Fruit fly (Drosophila melanogaster) whole organism, embryonic: ENCODE data around the gene Fife.

Source experiments
- Aef1 ChIP-seq: fragments of 200-800 bp; sonication (Bioruptor generic); IDR thresholded peaks from 3 replicates; pipeline ENCODE4 v1.3.6; 2022; ENCODE audit warnings: missing biosample characterization, missing genetic modification characterization
- Blimp-1 ChIP-seq: fragments of 200-800 bp; sonication (Bioruptor generic); optimal IDR thresholded peaks from 3 replicates; lab custom pipeline; 2018; ENCODE audit warnings: missing biosample characterization, missing genetic modification characterization, mild to moderate bottlenecking, moderate library complexity, missing genetic modification reagents
- BtbVII ChIP-seq: fragments of 200-800 bp; sonication (Bioruptor generic); optimal IDR thresholded peaks from 3 replicates; lab custom pipeline; 2017; ENCODE audit warnings: missing biosample characterization, mild to moderate bottlenecking, missing genetic modification characterization
- CG10654 ChIP-seq: fragments of 200-800 bp; sonication (Bioruptor generic); optimal IDR thresholded peaks from 2 replicates; lab custom pipeline; 2016; ENCODE audit warnings: missing biosample characterization, missing genetic modification characterization
- CG11695 ChIP-seq: fragments of 200-800 bp; sonication (Bioruptor generic); IDR thresholded peaks from 3 replicates; pipeline ENCODE4 v1.3.6; 2022; ENCODE audit warnings: missing biosample characterization, missing genetic modification characterization
- CG11696 ChIP-seq: fragments of 200-800 bp; sonication (Bioruptor generic); IDR thresholded peaks from 2 replicates; pipeline ENCODE4 v1.3.6; 2022; ENCODE audit warnings: missing biosample characterization, missing genetic modification characterization
- CG11723 ChIP-seq: fragments of 200-800 bp; sonication (Bioruptor generic); optimal IDR thresholded peaks from 2 replicates; lab custom pipeline; 2017; ENCODE audit warnings: missing biosample characterization, mild to moderate bottlenecking, missing genetic modification characterization
- CG12299 ChIP-seq: fragments of 200-800 bp; sonication (Bioruptor generic); optimal IDR thresholded peaks from 2 replicates; lab custom pipeline; 2018; ENCODE audit warnings: missing biosample characterization, mild to moderate bottlenecking, missing genetic modification characterization
- CG13775 ChIP-seq: fragments of 200-800 bp; sonication (Bioruptor generic); optimal IDR thresholded peaks from 3 replicates; lab custom pipeline; 2017; ENCODE audit warnings: missing biosample characterization, mild to moderate bottlenecking, missing genetic modification characterization
- CG14050 ChIP-seq: fragments of 200-800 bp; sonication (Bioruptor generic); IDR thresholded peaks from 3 replicates; pipeline ENCODE4 v1.3.6; 2022; ENCODE audit warnings: missing biosample characterization, missing genetic modification characterization
- CG14441 ChIP-seq: fragments of 200-800 bp; sonication (Bioruptor generic); IDR thresholded peaks from 2 replicates; pipeline ENCODE4 v1.3.6; 2022; ENCODE audit warnings: missing biosample characterization, missing genetic modification characterization
- CG15479 ChIP-seq: fragments of 200-800 bp; sonication (Bioruptor generic); optimal IDR thresholded peaks from 3 replicates; lab custom pipeline; 2019; ENCODE audit warnings: missing biosample characterization, mild to moderate bottlenecking, missing genetic modification characterization, moderate library complexity
- CG17186 ChIP-seq: fragments of 200-800 bp; sonication (Bioruptor generic); optimal IDR thresholded peaks from 3 replicates; lab custom pipeline; 2017; ENCODE audit warnings: missing biosample characterization, missing genetic modification reagents, missing genetic modification characterization
- CG17385 ChIP-seq: fragments of 200-800 bp; sonication (Bioruptor generic); optimal IDR thresholded peaks from 3 replicates; lab custom pipeline; 2018; ENCODE audit warnings: missing biosample characterization, mild to moderate bottlenecking, missing genetic modification characterization
- CG17912 ChIP-seq: fragments of 200-800 bp; sonication (Bioruptor generic); optimal IDR thresholded peaks from 2 replicates; lab custom pipeline; 2018; ENCODE audit warnings: missing biosample characterization, mild to moderate bottlenecking, missing genetic modification characterization
- CG18011 ChIP-seq: fragments of 200-800 bp; sonication (Bioruptor generic); optimal IDR thresholded peaks from 2 replicates; lab custom pipeline; 2017; ENCODE audit warnings: missing biosample characterization, missing genetic modification characterization, mild to moderate bottlenecking, moderate library complexity, missing genotype
- CG2120 ChIP-seq: fragments of 200-800 bp; sonication (Bioruptor generic); optimal IDR thresholded peaks from 3 replicates; lab custom pipeline; 2016; ENCODE audit warnings: missing biosample characterization, missing genetic modification characterization
- CG2875 ChIP-seq: fragments of 200-800 bp; sonication (Bioruptor generic); optimal IDR thresholded peaks from 2 replicates; lab custom pipeline; 2017; ENCODE audit warnings: missing biosample characterization, mild to moderate bottlenecking, missing genetic modification characterization, missing genetic modification reagents
- CG30403 ChIP-seq: fragments of 200-800 bp; sonication (Bioruptor generic); optimal IDR thresholded peaks from 3 replicates; lab custom pipeline; 2016; ENCODE audit warnings: missing biosample characterization, missing genetic modification characterization
- CG4282 ChIP-seq: fragments of 200-800 bp; sonication (Bioruptor generic); optimal IDR thresholded peaks from 2 replicates; lab custom pipeline; 2016; ENCODE audit warnings: missing biosample characterization, missing genetic modification characterization
- CG4328 ChIP-seq: fragments of 200-800 bp; sonication (Bioruptor generic); optimal IDR thresholded peaks from 3 replicates; lab custom pipeline; 2017; ENCODE audit warnings: missing biosample characterization, missing genetic modification reagents, missing genetic modification characterization
- CG4730 ChIP-seq: fragments of 200-800 bp; sonication (Bioruptor generic); IDR thresholded peaks from 2 replicates; pipeline ENCODE4 v1.3.6; 2022; ENCODE audit warnings: missing biosample characterization, missing genetic modification characterization
- CG7372 ChIP-seq: fragments of 200-800 bp; sonication (Bioruptor generic); IDR thresholded peaks from 2 replicates; pipeline ENCODE4 v1.3.6; 2022; ENCODE audit warnings: missing biosample characterization, missing genetic modification characterization
- CG8765 ChIP-seq: fragments of 200-800 bp; sonication (Bioruptor generic); IDR thresholded peaks from 2 replicates; pipeline ENCODE4 v1.3.6; 2022; ENCODE audit warnings: missing biosample characterization, missing genetic modification characterization
- CG9932 ChIP-seq: fragments of 200-800 bp; sonication (Bioruptor generic); IDR thresholded peaks from 2 replicates; pipeline ENCODE4 v1.3.6; 2022; ENCODE audit warnings: missing biosample characterization, missing genetic modification characterization
- Dip3 ChIP-seq: fragments of 200-800 bp; sonication (Bioruptor generic); optimal IDR thresholded peaks from 3 replicates; lab custom pipeline; 2016; ENCODE audit warnings: missing biosample characterization, missing genetic modification characterization
- GATAe ChIP-seq: fragments of 200-800 bp; sonication (Bioruptor generic); conservative IDR thresholded peaks from 2 replicates; pipeline ENCODE4 v1.3.6; 2022; ENCODE audit warnings: missing biosample characterization, missing genetic modification characterization
- Hmx ChIP-seq: fragments of 200-800 bp; sonication (Bioruptor generic); optimal IDR thresholded peaks from 2 replicates; lab custom pipeline; 2016; ENCODE audit warnings: missing biosample characterization, missing genetic modification characterization
- Hr39 ChIP-seq: fragments of >200 bp; optimal IDR thresholded peaks from 2 replicates; lab custom pipeline; 2017
- Lhr ChIP-seq: fragments of 200-800 bp; sonication (Bioruptor generic); optimal IDR thresholded peaks from 3 replicates; lab custom pipeline; 2017; ENCODE audit warnings: mild to moderate bottlenecking, missing biosample characterization, missing genetic modification reagents, missing genetic modification characterization
- MESR4 ChIP-seq: fragments of 200-800 bp; sonication (Bioruptor generic); optimal IDR thresholded peaks from 2 replicates; lab custom pipeline; 2018; ENCODE audit warnings: missing biosample characterization, mild to moderate bottlenecking, missing genetic modification characterization, moderate library complexity
- Mes4 ChIP-seq: fragments of 200-800 bp; sonication (Bioruptor generic); optimal IDR thresholded peaks from 2 replicates; lab custom pipeline; 2016; ENCODE audit warnings: missing biosample characterization, missing genetic modification characterization
- NC2β ChIP-seq: fragments of 200-800 bp; sonication (Bioruptor generic); optimal IDR thresholded peaks from 2 replicates; lab custom pipeline; 2016; ENCODE audit warnings: missing biosample characterization, missing genetic modification characterization
- NFAT ChIP-seq: fragments of 200-800 bp; sonication (Bioruptor generic); IDR thresholded peaks from 2 replicates; pipeline ENCODE4 v1.3.6; 2022; ENCODE audit warnings: missing biosample characterization, missing genetic modification characterization
- Optix ChIP-seq: fragments of 200-800 bp; sonication (Bioruptor generic); IDR thresholded peaks from 3 replicates; pipeline ENCODE4 v1.3.6; 2022; ENCODE audit warnings: missing biosample characterization, missing genetic modification characterization
- abd-A ChIP-seq: fragments of 200-800 bp; sonication (Bioruptor generic); optimal IDR thresholded peaks from 3 replicates; lab custom pipeline; 2019; ENCODE audit warnings: missing biosample characterization, mild to moderate bottlenecking, missing genetic modification characterization, moderate library complexity
- ci ChIP-seq: fragments of 200-800 bp; sonication (Bioruptor generic); IDR thresholded peaks from 3 replicates; pipeline ENCODE4 v1.3.6; 2022; ENCODE audit warnings: missing biosample characterization, missing genetic modification characterization
- dimm ChIP-seq: fragments of 200-800 bp; sonication (Bioruptor generic); IDR thresholded peaks from 2 replicates; pipeline ENCODE4 v1.3.6; 2022; ENCODE audit warnings: missing biosample characterization, missing genetic modification characterization
- ewg ChIP-seq: fragments of 200-800 bp; sonication (Bioruptor generic); optimal IDR thresholded peaks from 3 replicates; lab custom pipeline; 2017; ENCODE audit warnings: mild to moderate bottlenecking, missing biosample characterization, missing genetic modification reagents, missing genetic modification characterization
- eyg ChIP-seq: fragments of 200-800 bp; sonication (Bioruptor generic); optimal IDR thresholded peaks from 3 replicates; lab custom pipeline; 2016; ENCODE audit warnings: missing biosample characterization, missing genetic modification characterization
- fd64A ChIP-seq: fragments of 200-800 bp; sonication (Bioruptor generic); optimal IDR thresholded peaks from 3 replicates; lab custom pipeline; 2018; ENCODE audit warnings: missing biosample characterization, mild to moderate bottlenecking, missing genetic modification characterization
- lmd ChIP-seq: fragments of 200-800 bp; sonication (Bioruptor generic); IDR thresholded peaks from 2 replicates; pipeline ENCODE4 v1.3.6; 2022; ENCODE audit warnings: missing biosample characterization, missing genetic modification characterization
- mld ChIP-seq: fragments of 200-800 bp; sonication (Bioruptor generic); IDR thresholded peaks from 3 replicates; pipeline ENCODE4 v1.3.6; 2022; ENCODE audit warnings: missing biosample characterization, missing genetic modification characterization; ENCODE audit not compliant: partially characterized antibody
- nerfin-1 ChIP-seq: fragments of 200-800 bp; sonication (Bioruptor generic); optimal IDR thresholded peaks from 3 replicates; lab custom pipeline; 2019; ENCODE audit warnings: missing biosample characterization, mild to moderate bottlenecking, missing genetic modification characterization, moderate library complexity
- peb ChIP-seq: fragments of 200-800 bp; sonication (Bioruptor generic); IDR thresholded peaks from 2 replicates; pipeline ENCODE4 v1.3.6; 2022; ENCODE audit warnings: missing biosample characterization, missing genetic modification characterization
- pfk ChIP-seq: fragments of 200-800 bp; sonication (Bioruptor generic); optimal IDR thresholded peaks from 2 replicates; lab custom pipeline; 2018; ENCODE audit warnings: missing biosample characterization, mild to moderate bottlenecking, missing genetic modification characterization, moderate library complexity
- pum ChIP-seq: fragments of 200-800 bp; sonication (Bioruptor generic); optimal IDR thresholded peaks from 2 replicates; lab custom pipeline; 2016; ENCODE audit warnings: missing biosample characterization, missing genetic modification characterization
- repo ChIP-seq: fragments of 200-800 bp; sonication (Bioruptor generic); optimal IDR thresholded peaks from 2 replicates; lab custom pipeline; 2016; ENCODE audit warnings: missing biosample characterization, missing genetic modification characterization
- slp2 ChIP-seq: fragments of 200-800 bp; sonication (Bioruptor generic); optimal IDR thresholded peaks from 2 replicates; lab custom pipeline; 2016; ENCODE audit warnings: missing biosample characterization, missing genetic modification characterization
- sqz ChIP-seq: fragments of 200-800 bp; sonication (Bioruptor generic); optimal IDR thresholded peaks from 3 replicates; lab custom pipeline; 2018; ENCODE audit warnings: missing biosample characterization, mild to moderate bottlenecking, missing genetic modification characterization
- zen ChIP-seq: fragments of 200-800 bp; sonication (Bioruptor generic); optimal IDR thresholded peaks from 3 replicates; lab custom pipeline; 2018; ENCODE audit warnings: missing biosample characterization, mild to moderate bottlenecking, missing genetic modification characterization, moderate library complexity
- zfh2 ChIP-seq: fragments of 200-800 bp; sonication (Bioruptor generic); optimal IDR thresholded peaks from 2 replicates; lab custom pipeline; 2016; ENCODE audit warnings: missing biosample characterization, missing genetic modification characterization

The Fife gene

DNA sequence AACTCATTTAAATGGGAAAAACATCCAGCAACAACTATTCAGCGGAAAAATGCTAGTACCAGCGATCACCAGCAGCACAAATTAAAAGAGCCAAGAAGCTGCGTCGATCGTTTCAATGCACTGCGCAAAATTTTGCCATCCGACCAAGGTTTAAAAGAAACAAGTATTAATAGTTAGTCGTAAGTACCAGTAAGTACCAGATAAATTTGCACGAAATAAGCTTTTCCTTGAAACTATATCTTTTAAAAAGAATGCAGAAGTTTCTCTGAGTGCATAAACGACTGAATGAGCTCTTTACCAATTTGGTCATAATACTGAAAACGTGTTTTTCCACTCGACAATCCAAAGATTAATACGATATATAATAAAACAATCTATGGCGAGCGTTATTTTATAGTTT lies 21.7 kb upstream of the Fife start (continued):
- TF ChIP-seq nerfin-1 (tag; lab: Kevin White, UChicago) (no peak), CG2120 (peak; percentile 87), ci (peak; percentile 76; the same call in 2 of the 3 replicates), pfk (GFP tag; lab: Kevin White, UChicago) (no peak), CG14050 (GFP tag; lab: Robert Waterston, UW) (peak; percentile 67; the same call in 2 of the 3 replicates), CG11696 (GFP tag; lab: Robert Waterston, UW) (peak; percentile 42; the same call in 1 of the 2 replicates), CG4328 (GFP tag; lab: Kevin White, UChicago) (no peak), peb (GFP tag; lab: Robert Waterston, UW) (no peak), Blimp-1 (GFP tag; lab: Kevin White, UChicago) (peak; percentile 64), Hr39 (lab: Kevin White, UChicago) (no peak), CG15479 (GFP tag; lab: Kevin White, UChicago) (no peak), CG7372 (GFP tag; lab: Robert Waterston, UW) (peak; percentile 45; the same call in 1 of the 2 replicates), CG17385 (GFP tag; lab: Kevin White, UChicago) (peak; percentile 63), NFAT (GFP tag; lab: Robert Waterston, UW) (peak; percentile 76), CG11723 (GFP tag; lab: Kevin White, UChicago) (peak; percentile 19), zfh2 (GFP tag; lab: Kevin White, UChicago) (peak; percentile 65), CG9932 (GFP tag; lab: Robert Waterston, UW) (peak; percentile 83), CG2875 (no peak), lmd (GFP tag; lab: Robert Waterston, UW) (peak; percentile 81), sqz (GFP tag; lab: Kevin White, UChicago) (no peak), CG10654 (peak; percentile 51), abd-A (tag; lab: Kevin White, UChicago) (no peak), CG8765 (no peak), zen (tag; lab: Kevin White, UChicago) (no peak), slp2 (GFP tag; lab: Kevin White, UChicago) (peak; percentile 35), Mes4 (peak; percentile 55), MESR4 (no peak), Optix (GFP tag; lab: Robert Waterston, UW) (no peak), BtbVII (GFP tag; lab: Kevin White, UChicago) (peak; percentile 51), fd64A (GFP tag; lab: Kevin White, UChicago) (no peak), mld (GFP tag; lab: Robert Waterston, UW) (no peak), CG18011 (GFP tag; lab: Kevin White, UChicago) (peak; percentile 38), CG30403 (peak; percentile 73), ewg (GFP tag; lab: Kevin White, UChicago) (peak; percentile 35), repo (peak; percentile 41), NC2β (GFP tag; lab: Kevin White, UChicago) (peak; percentile 57), Lhr (no peak), CG13775 (peak; percentile 50), CG17912 (GFP tag; lab: Kevin White, UChicago) (no peak), CG4730 (GFP tag; lab: Robert Waterston, UW) (peak; percentile 70; the same call in 1 of the 2 replicates), Dip3 (GFP tag; lab: Kevin White, UChicago) (peak; percentile 49), dimm (no peak), pum (peak; percentile 53), GATAe (GFP tag; lab: Robert Waterston, UW) (0 out of 2 replicates have a peak, but pooled peaks have one; percentile 22), CG12299 (peak; percentile 24), Aef1 (GFP tag; lab: Robert Waterston, UW) (peak; percentile 80), CG14441 (GFP tag; lab: Robert Waterston, UW) (peak; percentile 80), Hmx (GFP tag; lab: Kevin White, UChicago) (peak; percentile 21), CG4282 (GFP tag; lab: Kevin White, UChicago) (peak; percentile 3), CG17186 (GFP tag; lab: Kevin White, UChicago) (no peak), CG11695 (peak; percentile 77), eyg (GFP tag; lab: Kevin White, UChicago) (peak; percentile 24)
